Fruit fly (Drosophila melanogaster) whole organism, embryonic: Measurements from ENCODE around the gene Drsl5.

Experiments
- ATbp ChIP-seq: fragments of 200-800 bp; sonication (Bioruptor generic); optimal IDR thresholded peaks from 2 replicates; lab custom pipeline; 2017; ENCODE audit warnings: missing biosample characterization, mild to moderate bottlenecking, missing genetic modification characterization, missing genetic modification reagents
- CG10654 ChIP-seq: fragments of 200-800 bp; sonication (Bioruptor generic); optimal IDR thresholded peaks from 2 replicates; lab custom pipeline; 2016; ENCODE audit warnings: missing biosample characterization, missing genetic modification characterization
- CG11696 ChIP-seq: fragments of 200-800 bp; sonication (Bioruptor generic); IDR thresholded peaks from 2 replicates; pipeline ENCODE4 v1.3.6; 2022; ENCODE audit warnings: missing biosample characterization, missing genetic modification characterization
- CG1647 ChIP-seq: fragments of 200-800 bp; sonication (Bioruptor generic); optimal IDR thresholded peaks from 3 replicates; lab custom pipeline; 2016; ENCODE audit warnings: missing biosample characterization, missing genetic modification characterization
- CG17186 ChIP-seq: fragments of 200-800 bp; sonication (Bioruptor generic); optimal IDR thresholded peaks from 3 replicates; lab custom pipeline; 2017; ENCODE audit warnings: missing biosample characterization, missing genetic modification reagents, missing genetic modification characterization
- CG17385 ChIP-seq: fragments of 200-800 bp; sonication (Bioruptor generic); optimal IDR thresholded peaks from 3 replicates; lab custom pipeline; 2018; ENCODE audit warnings: missing biosample characterization, mild to moderate bottlenecking, missing genetic modification characterization
- CG2199 ChIP-seq: fragments of 200-800 bp; sonication (Bioruptor generic); IDR thresholded peaks from 3 replicates; pipeline ENCODE4 v1.3.6; 2022; ENCODE audit warnings: missing biosample characterization, missing genetic modification characterization
- CG2712 ChIP-seq: fragments of 200-800 bp; optimal IDR thresholded peaks from 3 replicates; lab custom pipeline; 2019; ENCODE audit warnings: missing biosample characterization, mild to moderate bottlenecking, missing genetic modification characterization, moderate library complexity
- CG3407 ChIP-seq: fragments of 200-800 bp; sonication (Bioruptor generic); optimal IDR thresholded peaks from 2 replicates; lab custom pipeline; 2018; ENCODE audit warnings: missing biosample characterization, mild to moderate bottlenecking, missing genetic modification characterization
- CG3995 ChIP-seq: fragments of 200-800 bp; sonication (Bioruptor generic); optimal IDR thresholded peaks from 3 replicates; lab custom pipeline; 2016; ENCODE audit warnings: missing biosample characterization, missing genetic modification characterization
- CG4424 ChIP-seq: fragments of 200-800 bp; sonication (Bioruptor generic); optimal IDR thresholded peaks from 3 replicates; lab custom pipeline; 2016; ENCODE audit warnings: missing biosample characterization, missing genetic modification characterization
- CG4854 ChIP-seq: fragments of 200-800 bp; sonication (Bioruptor generic); optimal IDR thresholded peaks from 2 replicates; lab custom pipeline; 2016; ENCODE audit warnings: missing biosample characterization, missing genetic modification characterization, inconsistent platforms
- CG6654 ChIP-seq: fragments of 200-800 bp; sonication (Bioruptor generic); optimal IDR thresholded peaks from 2 replicates; lab custom pipeline; 2017; ENCODE audit warnings: missing biosample characterization, mild to moderate bottlenecking, missing genetic modification characterization
- CG7372 ChIP-seq: fragments of 200-800 bp; sonication (Bioruptor generic); IDR thresholded peaks from 2 replicates; pipeline ENCODE4 v1.3.6; 2022; ENCODE audit warnings: missing biosample characterization, missing genetic modification characterization
- CG7745 ChIP-seq: fragments of 200-800 bp; sonication (Bioruptor generic); optimal IDR thresholded peaks from 2 replicates; lab custom pipeline; 2018; ENCODE audit warnings: missing biosample characterization, mild to moderate bottlenecking, missing genetic modification characterization, moderate library complexity
- CG8388 ChIP-seq: fragments of 200-800 bp; sonication (Bioruptor generic); optimal IDR thresholded peaks from 2 replicates; lab custom pipeline; 2019; ENCODE audit warnings: missing biosample characterization, mild to moderate bottlenecking, missing genetic modification characterization, moderate library complexity
- Eip74EF ChIP-seq, 2 experiments: fragments of 200-800 bp in 1 of 2; fragments of >200 bp in 1 of 2; sonication (Bioruptor generic) in 1 of 2; optimal IDR thresholded peaks; 2 replicates each; lab custom pipeline; 2017 to 2019; ENCODE audit warnings: missing biosample characterization in 2 of 2, missing genetic modification characterization in 2 of 2, mild to moderate bottlenecking in 1 of 2, moderate library complexity in 1 of 2
- Lhr ChIP-seq: fragments of 200-800 bp; sonication (Bioruptor generic); optimal IDR thresholded peaks from 3 replicates; lab custom pipeline; 2017; ENCODE audit warnings: mild to moderate bottlenecking, missing biosample characterization, missing genetic modification reagents, missing genetic modification characterization
- Mad ChIP-seq: fragments of 200-800 bp; sonication (Bioruptor generic); optimal IDR thresholded peaks from 2 replicates; lab custom pipeline; 2016; ENCODE audit warnings: missing biosample characterization, missing genetic modification characterization
- NFAT ChIP-seq: fragments of 200-800 bp; sonication (Bioruptor generic); IDR thresholded peaks from 2 replicates; pipeline ENCODE4 v1.3.6; 2022; ENCODE audit warnings: missing biosample characterization, missing genetic modification characterization
- Oli ChIP-seq: fragments of 200-800 bp; sonication (Bioruptor generic); optimal IDR thresholded peaks from 2 replicates; lab custom pipeline; 2018; ENCODE audit warnings: missing biosample characterization, mild to moderate bottlenecking, missing genetic modification characterization, moderate library complexity
- Sry-δ ChIP-seq: fragments of 200-800 bp; sonication (Bioruptor generic); optimal IDR thresholded peaks from 2 replicates; lab custom pipeline; 2016; ENCODE audit warnings: missing biosample characterization, missing genetic modification characterization
- Tbp ChIP-seq: fragments of >200 bp; optimal IDR thresholded peaks from 2 replicates; lab custom pipeline; 2018; ENCODE audit warnings: missing biosample characterization, missing genetic modification characterization
- Trl ChIP-seq, 3 experiments: fragments of >200 bp in 2 of 3; fragments of 200-800 bp in 1 of 3; sonication (Bioruptor generic) in 1 of 3; optimal IDR thresholded peaks; 2 replicates in 1 of 3; 3 replicates in 2 of 3; lab custom pipeline; 2016 to 2017; ENCODE audit warnings: missing biosample characterization in 1 of 3, missing genetic modification characterization in 1 of 3
- bsh ChIP-seq, 2 experiments: fragments of 200-800 bp; sonication (Bioruptor generic); optimal IDR thresholded peaks; 2 replicates each; lab custom pipeline; 2017 to 2018; ENCODE audit warnings: mild to moderate bottlenecking in 2 of 2, missing biosample characterization in 2 of 2, missing genetic modification characterization in 2 of 2, moderate library complexity in 1 of 2
- cad ChIP-seq: fragments of >200 bp; optimal IDR thresholded peaks from 2 replicates; lab custom pipeline; 2017; ENCODE audit warnings: missing biosample characterization, missing genetic modification characterization
- caup ChIP-seq: fragments of 200-800 bp; sonication (Bioruptor generic); optimal IDR thresholded peaks from 3 replicates; lab custom pipeline; 2017; ENCODE audit warnings: missing biosample characterization, mild to moderate bottlenecking, missing genetic modification characterization, moderate library complexity; ENCODE audit not compliant: severe bottlenecking
- dan ChIP-seq: fragments of 200-800 bp; sonication (Bioruptor generic); IDR thresholded peaks from 2 replicates; pipeline ENCODE4 v1.3.6; 2022; ENCODE audit warnings: missing biosample characterization, missing genetic modification characterization
- danr ChIP-seq: fragments of 200-800 bp; sonication (Bioruptor generic); IDR thresholded peaks from 2 replicates; pipeline ENCODE4 v1.3.6; 2022; ENCODE audit warnings: missing biosample characterization, missing genetic modification characterization
- dati ChIP-seq: fragments of 200-800 bp; sonication (Bioruptor generic); IDR thresholded peaks from 2 replicates; pipeline ENCODE4 v1.3.6; 2022; ENCODE audit warnings: missing biosample characterization, missing genetic modification characterization
- dmrt99B ChIP-seq: fragments of 200-800 bp; sonication (Bioruptor generic); optimal IDR thresholded peaks from 2 replicates; lab custom pipeline; 2018; ENCODE audit warnings: missing biosample characterization, mild to moderate bottlenecking, missing genetic modification characterization, moderate library complexity
- dpn ChIP-seq, 2 experiments: fragments of 200-800 bp; sonication (Bioruptor generic); optimal IDR thresholded peaks; 3 replicates each; lab custom pipeline; 2016; ENCODE audit warnings: missing biosample characterization in 2 of 2, missing genetic modification characterization in 2 of 2
- dysf ChIP-seq: fragments of 200-800 bp; sonication (Bioruptor generic); IDR thresholded peaks from 3 replicates; pipeline ENCODE4 v1.3.6; 2022; ENCODE audit warnings: missing biosample characterization, missing genetic modification characterization
- grn ChIP-seq: fragments of 200-800 bp; sonication (Bioruptor generic); optimal IDR thresholded peaks from 3 replicates; lab custom pipeline; 2017; ENCODE audit warnings: missing biosample characterization, missing genetic modification characterization
- gsb ChIP-seq: fragments of 200-800 bp; sonication (Bioruptor generic); IDR thresholded peaks from 2 replicates; pipeline ENCODE4 v1.3.6; 2022; ENCODE audit warnings: missing biosample characterization, missing genetic modification characterization
- gsb-n ChIP-seq: fragments of 200-800 bp; sonication (Bioruptor generic); optimal IDR thresholded peaks from 3 replicates; lab custom pipeline; 2018; ENCODE audit warnings: missing biosample characterization, mild to moderate bottlenecking, missing genetic modification characterization
- ind ChIP-seq: fragments of 200-800 bp; sonication (Bioruptor generic); optimal IDR thresholded peaks from 3 replicates; lab custom pipeline; 2016; ENCODE audit warnings: missing biosample characterization, missing genetic modification characterization
- inv ChIP-seq: fragments of 200-800 bp; sonication (Bioruptor generic); IDR thresholded peaks from 2 replicates; pipeline ENCODE4 v1.3.6; 2022; ENCODE audit warnings: missing biosample characterization, missing genetic modification characterization; ENCODE audit not compliant: partially characterized antibody
- kah ChIP-seq: fragments of 200-800 bp; sonication (Bioruptor generic); optimal IDR thresholded peaks from 2 replicates; lab custom pipeline; 2018; ENCODE audit warnings: missing biosample characterization, mild to moderate bottlenecking, missing genetic modification characterization
- lab ChIP-seq: fragments of 200-800 bp; sonication (Bioruptor generic); optimal IDR thresholded peaks from 3 replicates; lab custom pipeline; 2017; ENCODE audit warnings: missing biosample characterization, missing genetic modification characterization, mild to moderate bottlenecking, moderate library complexity, missing genetic modification reagents
- lbe ChIP-seq: fragments of 200-800 bp; sonication (Bioruptor generic); optimal IDR thresholded peaks from 2 replicates; lab custom pipeline; 2016; ENCODE audit warnings: missing biosample characterization, mild to moderate bottlenecking, missing genetic modification characterization
- mirr ChIP-seq: fragments of 200-800 bp; sonication (Bioruptor generic); optimal IDR thresholded peaks from 3 replicates; lab custom pipeline; 2018; ENCODE audit warnings: missing biosample characterization, mild to moderate bottlenecking, missing genetic modification characterization
- nerfin-1 ChIP-seq: fragments of 200-800 bp; sonication (Bioruptor generic); optimal IDR thresholded peaks from 3 replicates; lab custom pipeline; 2019; ENCODE audit warnings: missing biosample characterization, mild to moderate bottlenecking, missing genetic modification characterization, moderate library complexity
- nerfin-2 ChIP-seq: fragments of 200-800 bp; sonication (Bioruptor generic); IDR thresholded peaks from 2 replicates; pipeline ENCODE4 v1.3.6; 2022; ENCODE audit warnings: missing biosample characterization, missing genetic modification characterization; ENCODE audit not compliant: partially characterized antibody
- pb ChIP-seq: fragments of 200-800 bp; sonication (Bioruptor generic); optimal IDR thresholded peaks from 3 replicates; lab custom pipeline; 2016; ENCODE audit warnings: missing biosample characterization, missing genetic modification characterization
- sens-2 ChIP-seq: fragments of 200-800 bp; sonication (Bioruptor generic); IDR thresholded peaks from 2 replicates; pipeline ENCODE4 v1.3.6; 2022; ENCODE audit warnings: missing biosample characterization, missing genetic modification characterization
- slp2 ChIP-seq: fragments of 200-800 bp; sonication (Bioruptor generic); optimal IDR thresholded peaks from 2 replicates; lab custom pipeline; 2016; ENCODE audit warnings: missing biosample characterization, missing genetic modification characterization
- so ChIP-seq: fragments of 200-800 bp; sonication (Bioruptor generic); IDR thresholded peaks from 3 replicates; pipeline ENCODE4 v1.3.6; 2022; ENCODE audit warnings: missing biosample characterization, missing genetic modification characterization
- trem ChIP-seq: fragments of 200-800 bp; optimal IDR thresholded peaks from 3 replicates; lab custom pipeline; 2019; ENCODE audit warnings: missing biosample characterization, mild to moderate bottlenecking, missing genetic modification characterization, moderate library complexity
- trh ChIP-seq: fragments of 200-800 bp; sonication (Bioruptor generic); optimal IDR thresholded peaks from 2 replicates; lab custom pipeline; 2016; ENCODE audit warnings: missing biosample characterization, missing genetic modification characterization

Drsl5 gene

DNA sequence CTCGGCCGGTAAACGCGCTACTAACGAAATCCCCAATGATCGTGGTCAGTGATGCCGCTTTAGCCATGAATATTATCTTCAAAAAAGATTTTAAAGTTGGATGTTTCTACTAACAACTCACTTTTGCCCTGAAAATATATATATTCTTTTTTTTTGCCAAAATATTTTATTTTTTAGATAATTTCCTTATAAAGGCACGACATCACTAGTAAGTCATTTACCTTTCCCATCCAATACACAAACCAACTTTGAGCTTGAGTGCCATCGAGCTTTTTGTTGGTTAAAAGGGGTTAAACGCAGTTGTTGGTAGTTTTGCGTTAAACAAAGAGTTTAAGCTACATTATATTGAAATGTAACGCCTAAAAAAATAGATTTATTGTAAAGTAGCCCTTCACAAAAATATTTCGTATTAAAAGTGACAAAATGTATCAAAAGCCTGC lies 13.5 kb upstream of the Drsl5 start, which contains the start of gene CG14968 (continued):
- peak; percentile 87 to 94 for TF ChIP-seq dpn (GFP tag; optimal IDR thresholded peaks at IDR 0.05; lab: Kevin White, UChicago)
- peak; percentile 93 for TF ChIP-seq CG4424 (GFP tag; lab: Kevin White, UChicago)
- TF ChIP-seq CG3407 (GFP tag; lab: Kevin White, UChicago): peak; percentile 75
- peak; percentile 37 for TF ChIP-seq pb (GFP tag; lab: Kevin White, UChicago)
- peak; percentile 91 for TF ChIP-seq CG17385 (GFP tag; lab: Kevin White, UChicago)
- peak; percentile 94 for TF ChIP-seq sens-2 (GFP tag; lab: Robert Waterston, UW)
- TF ChIP-seq CG11696 (GFP tag; lab: Robert Waterston, UW): peak; percentile 91
- peak; percentile 9 for TF ChIP-seq mirr (GFP tag; lab: Kevin White, UChicago)
- peak; percentile 94 for TF ChIP-seq ind (GFP tag; lab: Kevin White, UChicago)
- peak; percentile 93 for TF ChIP-seq Oli (tag; lab: Kevin White, UChicago)
- peak; percentile 79 for TF ChIP-seq Mad (GFP tag; lab: Kevin White, UChicago)
- peak; percentile 97 for TF ChIP-seq so (GFP tag; lab: Robert Waterston, UW)
- peak; percentile 83 for TF ChIP-seq kah (GFP tag; lab: Kevin White, UChicago)
- peak; percentile 74 for TF ChIP-seq CG6654
- TF ChIP-seq Lhr (GFP tag; lab: Kevin White, UChicago): peak; percentile 69
- peak; percentile 87 for TF ChIP-seq CG2712 (tag; lab: Kevin White, UChicago)
- peak; percentile 97 for TF ChIP-seq dysf
- TF ChIP-seq nerfin-1 (tag; lab: Kevin White, UChicago): peak; percentile 82
- TF ChIP-seq dmrt99B (tag; lab: Kevin White, UChicago): peak; percentile 93
- TF ChIP-seq dati: peak; percentile 90
- peak; percentile 70 for TF ChIP-seq slp2 (GFP tag; lab: Kevin White, UChicago)
- peak; percentile 50 for TF ChIP-seq trem (tag; lab: Kevin White, UChicago)
- no peak for TF ChIP-seq CG7745 (tag; lab: Kevin White, UChicago)
- peak; percentile 92 for TF ChIP-seq gsb (GFP tag; lab: Robert Waterston, UW)
- TF ChIP-seq lab (GFP tag; lab: Kevin White, UChicago): peak; percentile 98
- TF ChIP-seq grn (GFP tag; lab: Kevin White, UChicago): peak; percentile 51
- TF ChIP-seq inv (GFP tag; lab: Robert Waterston, UW): no peak
- peak; percentile 85 for TF ChIP-seq CG8388 (GFP tag; lab: Kevin White, UChicago)
- TF ChIP-seq CG7372 (GFP tag; lab: Robert Waterston, UW): peak; percentile 94
- TF ChIP-seq CG1647 (GFP tag; lab: Kevin White, UChicago): peak; percentile 92
- peak; percentile 92 for TF ChIP-seq CG10654 (GFP tag; lab: Kevin White, UChicago)
- peak; percentile 70 to 95 for TF ChIP-seq bsh (GFP tag; optimal IDR thresholded peaks at IDR 0.05; lab: Kevin White, UChicago)
- peak; percentile 96 for TF ChIP-seq caup
- peak; percentile 96 for TF ChIP-seq lbe (GFP tag; lab: Kevin White, UChicago)
- no peak for TF ChIP-seq Trl (optimal IDR thresholded peaks at IDR 0.05; lab: Kevin White, UChicago)
- TF ChIP-seq Trl (GFP tag; optimal IDR thresholded peaks at IDR 0.05; lab: Kevin White, UChicago): peak; percentile 65
- TF ChIP-seq CG3995 (GFP tag; lab: Kevin White, UChicago): peak; percentile 52
- TF ChIP-seq CG4854 (GFP tag; lab: Kevin White, UChicago): peak; percentile 90
- TF ChIP-seq Sry-δ (GFP tag; lab: Kevin White, UChicago): peak; percentile 36
- TF ChIP-seq danr (GFP tag; lab: Robert Waterston, UW): peak; percentile 81
- TF ChIP-seq gsb-n (tag; lab: Kevin White, UChicago): peak; percentile 74
- peak; percentile 86 for TF ChIP-seq trh (GFP tag; lab: Kevin White, UChicago)
- no peak for TF ChIP-seq Tbp
- TF ChIP-seq CG17186 (GFP tag; lab: Kevin White, UChicago): no peak
- TF ChIP-seq ATbp: peak; percentile 89
- peak; percentile 41; the same call in 1 of the 2 replicates for TF ChIP-seq dan
- TF ChIP-seq Eip74EF (GFP tag; optimal IDR thresholded peaks at IDR 0.05; lab: Kevin White, UChicago): peak in 1 of 2 experiments; percentile 85
- peak; percentile 96 for TF ChIP-seq NFAT (GFP tag; lab: Robert Waterston, UW)
- no peak for TF ChIP-seq nerfin-2 (GFP tag; lab: Robert Waterston, UW)
- peak; percentile 81; the same call in 2 of the 3 replicates for TF ChIP-seq CG2199 (GFP tag; lab: Robert Waterston, UW)
- TF ChIP-seq cad (GFP tag; lab: Kevin White, UChicago): no peak
